Fruit fly (Drosophila melanogaster) whole organism, embryonic: ENCODE data around the gene scrib.

Experiments
- Ada2b ChIP-seq: fragments of 200-800 bp; sonication (Bioruptor generic); IDR thresholded peaks from 2 replicates; pipeline ENCODE4 v1.3.6; 2022; ENCODE audit warnings: missing biosample characterization, missing genetic modification characterization
- CG10959 ChIP-seq: fragments of 200-800 bp; sonication (Bioruptor generic); IDR thresholded peaks from 2 replicates; pipeline ENCODE4 v1.3.6; 2022; ENCODE audit warnings: missing biosample characterization, missing genetic modification characterization
- CG11695 ChIP-seq: fragments of 200-800 bp; sonication (Bioruptor generic); IDR thresholded peaks from 3 replicates; pipeline ENCODE4 v1.3.6; 2022; ENCODE audit warnings: missing biosample characterization, missing genetic modification characterization
- CG12236 ChIP-seq: fragments of 200-800 bp; sonication (Bioruptor generic); optimal IDR thresholded peaks from 2 replicates; lab custom pipeline; 2016; ENCODE audit warnings: missing biosample characterization, missing genetic modification characterization
- CG12942 ChIP-seq: fragments of 200-800 bp; sonication (Bioruptor generic); optimal IDR thresholded peaks from 3 replicates; lab custom pipeline; 2016; ENCODE audit warnings: missing biosample characterization, missing genetic modification characterization
- CG13424 ChIP-seq: fragments of 200-800 bp; sonication (Bioruptor generic); optimal IDR thresholded peaks from 2 replicates; lab custom pipeline; 2019; ENCODE audit warnings: missing biosample characterization, mild to moderate bottlenecking, missing genetic modification characterization, moderate library complexity
- CG13894 ChIP-seq: fragments of 200-800 bp; sonication (Bioruptor generic); optimal IDR thresholded peaks from 3 replicates; lab custom pipeline; 2018; ENCODE audit warnings: missing biosample characterization, mild to moderate bottlenecking, missing genetic modification characterization, moderate library complexity
- CG14050 ChIP-seq: fragments of 200-800 bp; sonication (Bioruptor generic); IDR thresholded peaks from 3 replicates; pipeline ENCODE4 v1.3.6; 2022; ENCODE audit warnings: missing biosample characterization, missing genetic modification characterization
- CG15073 ChIP-seq: fragments of 200-800 bp; sonication (Bioruptor generic); optimal IDR thresholded peaks from 2 replicates; lab custom pipeline; 2016; ENCODE audit warnings: missing biosample characterization, missing genetic modification characterization
- CG15514 ChIP-seq: fragments of 200-800 bp; sonication (Bioruptor generic); optimal IDR thresholded peaks from 3 replicates; lab custom pipeline; 2017; ENCODE audit warnings: missing biosample characterization, missing genetic modification characterization, mild to moderate bottlenecking, moderate library complexity, missing genetic modification reagents
- CG15601 ChIP-seq: fragments of 200-800 bp; sonication (Bioruptor generic); optimal IDR thresholded peaks from 3 replicates; lab custom pipeline; 2019; ENCODE audit warnings: missing biosample characterization, mild to moderate bottlenecking, missing genetic modification characterization, moderate library complexity
- CG17359 ChIP-seq: fragments of 200-800 bp; sonication (Bioruptor generic); optimal IDR thresholded peaks from 3 replicates; lab custom pipeline; 2018; ENCODE audit warnings: missing biosample characterization, mild to moderate bottlenecking, missing genetic modification characterization, moderate library complexity
- CG17361 ChIP-seq: fragments of 200-800 bp; sonication (Bioruptor generic); IDR thresholded peaks from 3 replicates; pipeline ENCODE4 v1.3.6; 2022; ENCODE audit warnings: missing biosample characterization, missing genetic modification characterization
- CG18262 ChIP-seq: fragments of 200-800 bp; optimal IDR thresholded peaks from 3 replicates; lab custom pipeline; 2019; ENCODE audit warnings: missing biosample characterization, mild to moderate bottlenecking, missing genetic modification characterization, moderate library complexity
- CG18599 ChIP-seq: fragments of 200-800 bp; sonication (Bioruptor generic); optimal IDR thresholded peaks from 3 replicates; lab custom pipeline; 2017; ENCODE audit warnings: missing biosample characterization, missing genetic modification characterization, mild to moderate bottlenecking, moderate library complexity, missing genetic modification reagents
- CG32772 ChIP-seq: fragments of 200-800 bp; sonication (Bioruptor generic); IDR thresholded peaks from 2 replicates; pipeline ENCODE4 v1.3.6; 2022; ENCODE audit warnings: missing biosample characterization, missing genetic modification characterization
- CG3838 ChIP-seq: fragments of 200-800 bp; sonication (Bioruptor generic); optimal IDR thresholded peaks from 3 replicates; lab custom pipeline; 2016; ENCODE audit warnings: missing biosample characterization, missing genetic modification characterization
- CG4707 ChIP-seq: fragments of 200-800 bp; sonication (Bioruptor generic); optimal IDR thresholded peaks from 2 replicates; lab custom pipeline; 2018; ENCODE audit warnings: missing biosample characterization, mild to moderate bottlenecking, missing genetic modification characterization, moderate library complexity
- CG6791 ChIP-seq: fragments of 200-800 bp; sonication (Bioruptor generic); IDR thresholded peaks from 3 replicates; pipeline ENCODE4 v1.3.6; 2022; ENCODE audit warnings: missing biosample characterization, missing genetic modification characterization; ENCODE audit not compliant: partially characterized antibody
- CG7745 ChIP-seq: fragments of 200-800 bp; sonication (Bioruptor generic); optimal IDR thresholded peaks from 2 replicates; lab custom pipeline; 2018; ENCODE audit warnings: missing biosample characterization, mild to moderate bottlenecking, missing genetic modification characterization, moderate library complexity
- CG7839 ChIP-seq: fragments of 200-800 bp; sonication (Bioruptor generic); optimal IDR thresholded peaks from 3 replicates; lab custom pipeline; 2018; ENCODE audit warnings: missing biosample characterization, mild to moderate bottlenecking, missing genetic modification characterization, moderate library complexity
- CG8089 ChIP-seq: fragments of 200-800 bp; sonication (Bioruptor generic); optimal IDR thresholded peaks from 3 replicates; lab custom pipeline; 2016; ENCODE audit warnings: missing biosample characterization, missing genetic modification characterization
- CG9215 ChIP-seq: fragments of 200-800 bp; sonication (Bioruptor generic); IDR thresholded peaks from 2 replicates; pipeline ENCODE4 v1.3.6; 2022; ENCODE audit warnings: missing biosample characterization, missing genetic modification characterization
- CG9437 ChIP-seq: fragments of 200-800 bp; sonication (Bioruptor generic); optimal IDR thresholded peaks from 2 replicates; lab custom pipeline; 2018; ENCODE audit warnings: missing biosample characterization, mild to moderate bottlenecking, missing genetic modification characterization
- Dip3 ChIP-seq: fragments of 200-800 bp; sonication (Bioruptor generic); optimal IDR thresholded peaks from 3 replicates; lab custom pipeline; 2016; ENCODE audit warnings: missing biosample characterization, missing genetic modification characterization
- Doc3 ChIP-seq: fragments of 200-800 bp; sonication (Bioruptor generic); IDR thresholded peaks from 3 replicates; pipeline ENCODE4 v1.3.6; 2022; ENCODE audit warnings: missing biosample characterization, missing genetic modification characterization; ENCODE audit not compliant: partially characterized antibody
- H2.0 ChIP-seq: fragments of 200-800 bp; sonication (Bioruptor generic); IDR thresholded peaks from 2 replicates; pipeline ENCODE4 v1.3.6; 2022; ENCODE audit warnings: missing biosample characterization, missing genetic modification characterization
- Hr3 ChIP-seq: fragments of 200-800 bp; sonication (Bioruptor generic); optimal IDR thresholded peaks from 3 replicates; lab custom pipeline; 2016; ENCODE audit warnings: missing biosample characterization, missing genetic modification characterization
- Lpt ChIP-seq: fragments of >200 bp; optimal IDR thresholded peaks from 2 replicates; lab custom pipeline; 2018; ENCODE audit warnings: missing biosample characterization, missing genetic modification characterization
- Rx ChIP-seq: fragments of 200-800 bp; sonication (Bioruptor generic); IDR thresholded peaks from 2 replicates; pipeline ENCODE4 v1.3.6; 2022; ENCODE audit warnings: missing biosample characterization, missing genetic modification characterization
- Sox100B ChIP-seq: fragments of 200-800 bp; sonication (Bioruptor generic); optimal IDR thresholded peaks from 3 replicates; lab custom pipeline; 2018; ENCODE audit warnings: missing biosample characterization, mild to moderate bottlenecking, missing genetic modification characterization
- Sry-δ ChIP-seq: fragments of 200-800 bp; sonication (Bioruptor generic); optimal IDR thresholded peaks from 2 replicates; lab custom pipeline; 2016; ENCODE audit warnings: missing biosample characterization, missing genetic modification characterization
- Stat92E ChIP-seq, 3 experiments: fragments of >200 bp in 2 of 3; fragments of 200-800 bp in 1 of 3; sonication (Bioruptor generic) in 1 of 3; optimal IDR thresholded peaks; 2 replicates each; lab custom pipeline; 2017 to 2019; ENCODE audit warnings: missing biosample characterization in 3 of 3, missing genetic modification characterization in 3 of 3, mild to moderate bottlenecking in 1 of 3, moderate library complexity in 1 of 3
- chm ChIP-seq: fragments of 200-800 bp; sonication (Bioruptor generic); IDR thresholded peaks from 2 replicates; pipeline ENCODE4 v1.3.6; 2022; ENCODE audit warnings: missing biosample characterization, missing genetic modification characterization
- corto ChIP-seq: fragments of 200-800 bp; sonication (Bioruptor generic); optimal IDR thresholded peaks from 2 replicates; lab custom pipeline; 2016; ENCODE audit warnings: missing biosample characterization, mild to moderate bottlenecking, missing genetic modification characterization, moderate library complexity
- crc ChIP-seq: fragments of 200-800 bp; sonication (Bioruptor generic); optimal IDR thresholded peaks from 2 replicates; lab custom pipeline; 2016; ENCODE audit warnings: missing biosample characterization, missing genetic modification characterization
- esg ChIP-seq: fragments of 200-800 bp; sonication (Bioruptor generic); conservative IDR thresholded peaks from 2 replicates; pipeline ENCODE4 v1.3.6; 2022; ENCODE audit warnings: missing biosample characterization, missing genetic modification characterization
- inv ChIP-seq: fragments of 200-800 bp; sonication (Bioruptor generic); IDR thresholded peaks from 2 replicates; pipeline ENCODE4 v1.3.6; 2022; ENCODE audit warnings: missing biosample characterization, missing genetic modification characterization; ENCODE audit not compliant: partially characterized antibody
- ken ChIP-seq: fragments of 200-800 bp; sonication (Bioruptor generic); IDR thresholded peaks from 3 replicates; pipeline ENCODE4 v1.3.6; 2022; ENCODE audit warnings: missing biosample characterization, missing genetic modification characterization
- nerfin-2 ChIP-seq: fragments of 200-800 bp; sonication (Bioruptor generic); IDR thresholded peaks from 2 replicates; pipeline ENCODE4 v1.3.6; 2022; ENCODE audit warnings: missing biosample characterization, missing genetic modification characterization; ENCODE audit not compliant: partially characterized antibody
- onecut ChIP-seq: fragments of 200-800 bp; sonication (Bioruptor generic); IDR thresholded peaks from 2 replicates; pipeline ENCODE4 v1.3.6; 2022; ENCODE audit warnings: missing biosample characterization, missing genetic modification characterization
- pros ChIP-seq: fragments of 200-800 bp; sonication (Bioruptor generic); optimal IDR thresholded peaks from 3 replicates; lab custom pipeline; 2019; ENCODE audit warnings: missing biosample characterization, mild to moderate bottlenecking, missing genetic modification characterization, moderate library complexity
- run ChIP-seq: fragments of 200-800 bp; sonication (Bioruptor generic); optimal IDR thresholded peaks from 3 replicates; lab custom pipeline; 2018; ENCODE audit warnings: missing biosample characterization, mild to moderate bottlenecking, missing genetic modification characterization
- salm ChIP-seq: fragments of 200-800 bp; sonication (Bioruptor generic); optimal IDR thresholded peaks from 2 replicates; lab custom pipeline; 2018; ENCODE audit warnings: missing biosample characterization, mild to moderate bottlenecking, missing genetic modification characterization
- sc ChIP-seq, 3 experiments: fragments of >200 bp in 2 of 3; fragments of 200-800 bp in 1 of 3; sonication (Bioruptor generic) in 1 of 3; optimal IDR thresholded peaks; 2 replicates in 2 of 3; 3 replicates in 1 of 3; lab custom pipeline; 2017; ENCODE audit warnings: mild to moderate bottlenecking in 1 of 3, missing biosample characterization in 1 of 3, missing genetic modification characterization in 1 of 3, missing genetic modification reagents in 1 of 3
- schlank ChIP-seq: fragments of 200-800 bp; sonication (Bioruptor generic); optimal IDR thresholded peaks from 2 replicates; lab custom pipeline; 2018; ENCODE audit warnings: missing biosample characterization, mild to moderate bottlenecking, missing genetic modification characterization
- sd ChIP-seq: fragments of 200-800 bp; sonication (Bioruptor generic); optimal IDR thresholded peaks from 3 replicates; lab custom pipeline; 2018; ENCODE audit warnings: missing biosample characterization, mild to moderate bottlenecking, missing genetic modification characterization, moderate library complexity
- tll ChIP-seq, 2 experiments: fragments of 200-800 bp in 1 of 2; fragments of >200 bp in 1 of 2; sonication (Bioruptor generic) in 1 of 2; optimal IDR thresholded peaks; 2 replicates each; lab custom pipeline; 2017 to 2019; ENCODE audit warnings: missing biosample characterization in 2 of 2, missing genetic modification characterization in 2 of 2, mild to moderate bottlenecking in 1 of 2, moderate library complexity in 1 of 2
- twi ChIP-seq: fragments of 200-800 bp; optimal IDR thresholded peaks from 2 replicates; lab custom pipeline; 2019; ENCODE audit warnings: missing biosample characterization, mild to moderate bottlenecking, missing genetic modification characterization, moderate library complexity
- yki ChIP-seq: fragments of >200 bp; optimal IDR thresholded peaks from 3 replicates; lab custom pipeline; 2018
- zen ChIP-seq: fragments of 200-800 bp; sonication (Bioruptor generic); optimal IDR thresholded peaks from 3 replicates; lab custom pipeline; 2018; ENCODE audit warnings: missing biosample characterization, mild to moderate bottlenecking, missing genetic modification characterization, moderate library complexity

scrib gene

dm6 chr3R:26588158-26588584, 52.0 kb downstream of the scrib start (continued):
- no peak for TF ChIP-seq Lpt (GFP tag; lab: Kevin White, UChicago)
- no peak for TF ChIP-seq CG9215 (GFP tag; lab: Robert Waterston, UW)
- no peak for TF ChIP-seq H2.0 (GFP tag; lab: Robert Waterston, UW)
- no peak for TF ChIP-seq pros (GFP tag; lab: Kevin White, UChicago)
- no peak for TF ChIP-seq schlank (tag; lab: Kevin White, UChicago)
- no peak for TF ChIP-seq corto (GFP tag; lab: Kevin White, UChicago)
- TF ChIP-seq CG7745 (tag; lab: Kevin White, UChicago) = no peak
- no peak for TF ChIP-seq CG4707
- no peak for TF ChIP-seq Ada2b (GFP tag; lab: Robert Waterston, UW)
- peak; percentile 49 for TF ChIP-seq Hr3 (GFP tag; lab: Kevin White, UChicago)
- TF ChIP-seq CG6791 (GFP tag; lab: Robert Waterston, UW) = no peak
- TF ChIP-seq CG17361 (GFP tag; lab: Robert Waterston, UW) = no peak
- no peak for TF ChIP-seq tll (GFP tag; optimal IDR thresholded peaks at IDR 0.05; lab: Kevin White, UChicago)
- no peak for TF ChIP-seq Sox100B (GFP tag; lab: Kevin White, UChicago)
- TF ChIP-seq CG3838 (GFP tag; lab: Kevin White, UChicago) = no peak
- TF ChIP-seq yki (lab: Kevin White, UChicago) = no peak
- no peak for TF ChIP-seq CG11695 (GFP tag; lab: Robert Waterston, UW)
- TF ChIP-seq chm (GFP tag; lab: Robert Waterston, UW) = no peak; the same call in 1 of the 2 replicates
- TF ChIP-seq twi (tag; lab: Kevin White, UChicago) = no peak
- no peak for TF ChIP-seq Stat92E (GFP tag; optimal IDR thresholded peaks at IDR 0.05; lab: Kevin White, UChicago)
- TF ChIP-seq CG32772 = no peak
- no peak for TF ChIP-seq CG9437 (GFP tag; lab: Kevin White, UChicago)
- TF ChIP-seq CG18262 (tag; lab: Kevin White, UChicago) = no peak
- TF ChIP-seq CG13894 (tag; lab: Kevin White, UChicago) = no peak
- TF ChIP-seq CG10959 (GFP tag; lab: Robert Waterston, UW) = no peak
- TF ChIP-seq CG15073 (GFP tag; lab: Kevin White, UChicago) = no peak
- no peak for TF ChIP-seq CG8089 (GFP tag; lab: Kevin White, UChicago)
- no peak for TF ChIP-seq zen (tag; lab: Kevin White, UChicago)
- no peak for TF ChIP-seq CG15601 (tag; lab: Kevin White, UChicago)
- no peak for TF ChIP-seq ken
- no peak for TF ChIP-seq CG12236
- no peak for TF ChIP-seq run (tag; lab: Kevin White, UChicago)
- no peak for TF ChIP-seq CG15514 (GFP tag; lab: Kevin White, UChicago)
- TF ChIP-seq Doc3 (GFP tag; lab: Robert Waterston, UW) = no peak
- no peak for TF ChIP-seq inv (GFP tag; lab: Robert Waterston, UW)
- TF ChIP-seq CG14050 (GFP tag; lab: Robert Waterston, UW) = no peak
- TF ChIP-seq CG18599 (GFP tag; lab: Kevin White, UChicago) = peak; percentile 32
- TF ChIP-seq sc (optimal IDR thresholded peaks at IDR 0.05; lab: Kevin White, UChicago) = no peak
- TF ChIP-seq sc (GFP tag; optimal IDR thresholded peaks at IDR 0.05; lab: Kevin White, UChicago) = no peak
- TF ChIP-seq onecut = no peak
- no peak for TF ChIP-seq nerfin-2
- no peak for TF ChIP-seq crc
- TF ChIP-seq Rx (GFP tag; lab: Robert Waterston, UW) = no peak
- TF ChIP-seq CG13424 = no peak
- no peak for TF ChIP-seq Dip3 (GFP tag; lab: Kevin White, UChicago)
- TF ChIP-seq esg (GFP tag; lab: Robert Waterston, UW) = no peak
- TF ChIP-seq Sry-δ (GFP tag; lab: Kevin White, UChicago) = no peak
- no peak for TF ChIP-seq CG12942 (GFP tag; lab: Kevin White, UChicago)
- TF ChIP-seq salm (tag; lab: Kevin White, UChicago) = no peak
- TF ChIP-seq sd = no peak
- no peak for TF ChIP-seq CG7839 (tag; lab: Kevin White, UChicago)
- peak; percentile 15 for TF ChIP-seq CG17359
